Worm (Caenorhabditis elegans) whole organism, L3 larva: ENCODE measurements around the gene pgp-14.
A peak's percentile ranks its signal among the peaks of the same experiment; 100 is the strongest.

Source experiments
- ceh-82 ChIP-seq: fragments of 150-350 bp; optimal IDR thresholded peaks from 2 replicates; lab custom pipeline; 2014; ENCODE audit warnings: missing biosample characterization, missing genetic modification characterization
- elt-2 ChIP-seq: sonication (generic microtip); optimal IDR thresholded peaks from 2 replicates; lab custom pipeline; 2016; ENCODE audit warnings: missing genetic modification reagents, mild to moderate bottlenecking, missing genetic modification characterization, missing compliant biosample characterization
- nhr-23 ChIP-seq: fragments of 150-350 bp; optimal IDR thresholded peaks from 2 replicates; lab custom pipeline; 2014; ENCODE audit warnings: missing biosample characterization, missing genetic modification reagents, missing genetic modification characterization
- pha-4 ChIP-seq: fragments of 150-350 bp; optimal IDR thresholded peaks from 2 replicates; lab custom pipeline; 2014; ENCODE audit warnings: missing biosample characterization, missing genetic modification reagents, missing genetic modification characterization
- sea-2 ChIP-seq: fragments of 150-350 bp; sonication (generic microtip); optimal IDR thresholded peaks from 4 replicates; lab custom pipeline; 2014; ENCODE audit warnings: missing biosample characterization, missing genetic modification reagents, missing genetic modification characterization
- unc-62 ChIP-seq: fragments of 150-350 bp; sonication (generic microtip); optimal IDR thresholded peaks from 4 replicates; lab custom pipeline; 2014; ENCODE audit warnings: missing biosample characterization, missing genetic modification reagents, missing genetic modification characterization

- TF ChIP-seq elt-2 (tag; lab: Kevin White, UChicago) (no peak), ceh-82 (tag; lab: Kevin White, UChicago) (no peak), sea-2 (GFP tag; lab: Kevin White, UChicago) (no peak), pha-4 (tag; lab: Kevin White, UChicago) (peak; percentile 92), nhr-23 (tag; lab: Kevin White, UChicago) (no peak), unc-62 (GFP tag; lab: Kevin White, UChicago) (no peak)
These were observed 1.4 kb upstream of the pgp-14 start for ce11 chrX:12750805-12751204.
